Worm (Caenorhabditis elegans): Measurements from ENCODE around the gene Y82E9BR.5.

Y82E9BR.5 gene

DNA sequence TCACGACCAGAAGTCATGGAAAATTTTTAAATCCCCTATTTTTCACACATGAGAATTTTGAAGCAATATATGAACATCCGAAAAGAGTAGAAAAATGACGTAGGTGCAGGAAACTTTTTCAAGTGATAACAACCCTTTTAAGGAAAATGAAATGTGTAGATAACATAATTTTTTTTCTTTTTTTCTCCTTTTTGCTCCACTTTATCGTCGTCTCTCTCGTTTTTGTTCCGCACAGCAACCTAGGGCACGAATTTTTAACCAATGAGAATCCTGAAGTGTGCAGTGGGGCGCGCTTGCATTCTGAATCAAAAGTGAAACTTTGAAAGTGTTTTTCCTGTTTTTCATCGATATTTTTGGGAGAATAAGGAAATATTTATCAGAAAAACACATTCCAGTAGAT lies 8.6 kb downstream of the Y82E9BR.5 start (continued):
- TF ChIP-seq elt-3 (tag; optimal IDR thresholded peaks at IDR 0.05) (no peak), nhr-237 (tag; optimal IDR thresholded peaks at IDR 0.05) (no peak), lsy-2 (tag; optimal IDR thresholded peaks at IDR 0.05) (no peak), alr-1 (tag; optimal IDR thresholded peaks at IDR 0.05) (no peak), zag-1 (tag; optimal IDR thresholded peaks at IDR 0.05) (no peak), ama-1 (optimal IDR thresholded peaks at IDR 0.05) (no peak)

DNA sequence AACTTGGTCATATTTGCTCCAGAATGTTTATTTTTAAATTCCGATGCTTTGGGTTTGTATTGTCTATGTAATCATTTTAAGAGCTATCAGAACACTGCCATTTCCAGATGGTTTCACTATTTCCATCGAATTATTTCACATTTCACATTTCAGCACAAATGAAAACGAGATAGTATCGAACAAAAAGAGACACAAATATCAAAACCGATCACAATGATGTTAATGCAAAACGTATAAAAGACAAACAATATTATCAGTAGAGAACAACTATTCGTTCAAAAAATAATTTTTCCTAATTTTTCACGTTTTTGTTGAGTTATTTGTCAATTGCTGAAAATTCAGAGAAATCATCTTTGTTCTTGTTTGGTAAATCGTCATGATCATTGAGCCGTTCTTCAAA lies 11.2 kb downstream of the Y82E9BR.5 start:
- TF ChIP-seq fos-1 (tag; optimal IDR thresholded peaks at IDR 0.05) (peak; percentile 49), nhr-25 (tag; optimal IDR thresholded peaks at IDR 0.05) (no peak), nhr-77 (tag; optimal IDR thresholded peaks at IDR 0.05) (no peak)

DNA sequence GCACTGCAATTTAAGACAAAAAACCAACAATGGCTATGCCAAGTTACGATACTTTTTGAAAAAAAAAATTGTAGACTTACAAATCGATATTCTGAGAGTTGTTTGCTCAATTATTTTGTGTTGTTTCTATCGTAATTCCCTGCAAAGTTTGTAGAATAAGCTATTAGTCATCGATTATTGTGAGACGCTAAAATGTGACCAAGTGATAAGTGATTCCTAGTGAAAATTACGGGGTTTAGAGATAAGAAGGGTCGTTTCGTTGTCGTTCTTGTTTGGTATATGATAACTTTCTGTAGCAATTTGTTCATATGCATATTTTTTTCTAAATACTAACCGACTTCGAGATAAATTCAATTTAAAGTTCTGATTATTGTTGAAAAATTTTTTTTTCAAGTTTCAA lies 14.0 kb downstream of the Y82E9BR.5 start:
- TF ChIP-seq sma-9 (GFP tag; optimal IDR thresholded peaks at IDR 0.05) (peak; percentile 45), sma-9 (tag; optimal IDR thresholded peaks at IDR 0.05) (no peak), F13H6.1 (tag; optimal IDR thresholded peaks at IDR 0.05) (no peak), elt-1 (tag; optimal IDR thresholded peaks at IDR 0.05) (no peak), mbf-1 (tag; optimal IDR thresholded peaks at IDR 0.05) (no peak), R02D3.7 (tag; optimal IDR thresholded peaks at IDR 0.05) (no peak), ztf-1 (GFP tag; conservative IDR thresholded peaks at IDR 0.05) (no peak), fos-1 (tag; optimal IDR thresholded peaks at IDR 0.05) (peak; percentile 91), peb-1 (tag; optimal IDR thresholded peaks at IDR 0.05) (no peak), unc-55 (GFP tag; optimal IDR thresholded peaks at IDR 0.05) (no peak), snpc-4 (tag; optimal IDR thresholded peaks at IDR 0.05) (no peak), unc-62 (GFP tag; optimal IDR thresholded peaks at IDR 0.05) (no peak)

DNA sequence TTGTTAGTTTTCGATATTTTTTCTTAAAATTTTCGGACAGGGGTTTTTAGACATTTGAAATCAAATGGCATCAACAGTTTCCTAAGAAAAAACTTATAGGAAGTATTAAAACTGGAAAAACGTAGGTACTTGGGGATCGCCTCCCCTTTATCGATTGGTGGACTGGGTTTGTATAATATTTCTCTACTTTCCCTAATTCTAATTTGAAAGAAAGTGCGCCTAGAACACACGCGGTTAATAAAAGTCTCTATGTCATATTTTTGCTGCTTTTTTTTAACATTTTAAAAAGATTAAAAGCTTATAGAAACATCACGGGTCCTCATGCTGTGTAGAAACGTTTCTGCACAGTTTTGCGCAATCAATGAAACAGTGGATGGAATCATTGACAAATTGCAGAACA lies 15.5 kb downstream of the Y82E9BR.5 start, which contains the start of gene pals-16:
pals-16 (plus strand) TSS at position 301 of the 400 bp plus-strand sequence.
- TF ChIP-seq skn-1 (tag; optimal IDR thresholded peaks at IDR 0.05), result no peak
- no peak for TF ChIP-seq nhr-12 (tag; optimal IDR thresholded peaks at IDR 0.05)
- no peak for TF ChIP-seq gmeb-1 (tag; optimal IDR thresholded peaks at IDR 0.05)
- TF ChIP-seq nhr-129 (tag; optimal IDR thresholded peaks at IDR 0.05), result no peak
- no peak for TF ChIP-seq nhr-25 (tag; optimal IDR thresholded peaks at IDR 0.05)
- no peak for TF ChIP-seq elt-1 (tag; optimal IDR thresholded peaks at IDR 0.05)
- TF ChIP-seq unc-62 (GFP tag; optimal IDR thresholded peaks at IDR 0.05), result no peak
- TF ChIP-seq elt-3 (tag; optimal IDR thresholded peaks at IDR 0.05), result no peak
- TF ChIP-seq R02D3.7 (tag; optimal IDR thresholded peaks at IDR 0.05), result no peak
- no peak for TF ChIP-seq ztf-1 (GFP tag; conservative IDR thresholded peaks at IDR 0.05)
- TF ChIP-seq unc-39 (tag; optimal IDR thresholded peaks at IDR 0.05), result no peak
- no peak for TF ChIP-seq nhr-77 (tag; optimal IDR thresholded peaks at IDR 0.05)
- no peak for TF ChIP-seq mdl-1 (tag; optimal IDR thresholded peaks at IDR 0.05)
- TF ChIP-seq unc-55 (GFP tag; optimal IDR thresholded peaks at IDR 0.05), result no peak
- no peak for TF ChIP-seq dmd-4 (tag; optimal IDR thresholded peaks at IDR 0.05)
- no peak for TF ChIP-seq ZK546.5 (tag; optimal IDR thresholded peaks at IDR 0.05)
- no peak for TF ChIP-seq nhr-21 (tag; optimal IDR thresholded peaks at IDR 0.05)
- no peak for TF ChIP-seq nhr-237 (tag; optimal IDR thresholded peaks at IDR 0.05)
- no peak for TF ChIP-seq crh-2 (tag; optimal IDR thresholded peaks at IDR 0.05)

DNA sequence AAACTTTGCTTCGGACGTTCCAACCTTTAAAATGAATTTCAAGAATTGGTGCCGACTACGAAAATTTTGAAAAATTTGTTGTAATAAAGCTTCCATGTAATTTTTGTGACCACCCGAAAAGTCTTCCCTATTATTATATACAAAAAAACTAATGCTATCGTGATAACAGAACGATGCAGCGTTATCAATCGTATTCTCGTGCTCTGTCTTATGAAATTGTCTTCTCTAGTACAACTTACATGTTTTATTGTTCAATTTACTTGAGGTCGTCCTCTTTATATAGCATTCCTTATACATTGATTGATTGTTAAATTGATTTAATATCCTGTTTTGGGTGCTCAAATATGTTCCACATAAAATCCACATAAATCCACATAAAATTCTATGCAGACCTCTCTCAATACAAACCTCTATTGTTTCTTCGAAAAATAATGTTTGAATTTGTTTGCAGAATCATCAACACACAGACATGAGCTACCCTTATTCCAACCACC lies 17.4 kb downstream of the Y82E9BR.5 start, which contains the start of gene pals-19:
pals-19 (plus strand) TSS at position 444 of the 494 bp plus-strand sequence.
- TF ChIP-seq fos-1 (tag; optimal IDR thresholded peaks at IDR 0.05), result peak; percentile 82
- TF ChIP-seq ztf-4 (tag; optimal IDR thresholded peaks at IDR 0.05), result no peak

DNA sequence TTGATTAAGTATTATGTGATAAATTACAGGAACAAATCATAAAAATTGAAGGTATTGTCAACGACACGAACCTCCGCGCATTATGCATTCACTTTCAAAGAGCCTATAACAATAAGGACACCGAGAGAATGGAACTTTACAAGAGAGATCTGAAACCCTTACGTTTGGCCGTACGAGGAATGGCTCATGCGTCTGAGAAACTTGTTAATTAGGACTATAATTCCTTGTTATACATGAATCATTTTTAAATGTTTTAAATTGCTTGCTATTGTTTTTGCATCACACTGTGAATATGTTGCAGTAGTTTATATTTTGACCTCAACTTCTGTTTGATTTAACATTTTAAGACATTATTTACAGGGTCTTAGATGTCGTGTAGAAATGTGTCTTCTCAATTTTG lies 18.9 kb downstream of the Y82E9BR.5 start, which contains the start of gene pals-18:
pals-18 (plus strand) TSS at position 301 of the 400 bp plus-strand sequence.
- TF ChIP-seq nhr-23 (tag; optimal IDR thresholded peaks at IDR 0.05) (no peak), nhr-12 (tag; optimal IDR thresholded peaks at IDR 0.05) (no peak), nhr-77 (tag; optimal IDR thresholded peaks at IDR 0.05) (no peak), elt-1 (tag; optimal IDR thresholded peaks at IDR 0.05) (no peak)

DNA sequence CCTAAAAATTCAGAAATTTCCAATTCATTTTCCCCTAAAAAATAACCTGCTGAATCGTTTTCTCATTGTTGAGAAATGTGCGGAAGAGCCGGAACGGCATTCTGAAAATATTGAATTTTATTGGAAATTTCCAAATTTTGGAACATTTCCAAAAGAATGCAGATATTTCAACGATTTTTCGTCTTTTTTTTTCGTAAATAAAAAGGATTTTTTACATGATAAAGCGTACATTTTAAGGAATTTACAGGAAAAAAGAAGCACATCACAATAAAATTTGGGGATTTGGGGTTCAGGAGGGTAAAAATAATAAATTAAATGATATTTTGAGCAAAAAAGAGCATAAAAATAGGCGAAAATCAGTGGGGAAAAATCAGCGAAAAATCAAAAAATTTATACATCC lies 25.0 kb downstream of the Y82E9BR.5 start, which contains the start of gene Y82E9BR.22:
Y82E9BR.22 (minus strand) TSS at position 101 of the 400 bp plus-strand sequence.
- no peak for TF ChIP-seq sem-4 (tag; optimal IDR thresholded peaks at IDR 0.05)
- no peak for TF ChIP-seq nhr-23 (tag; optimal IDR thresholded peaks at IDR 0.05)
- TF ChIP-seq nhr-12 (tag; optimal IDR thresholded peaks at IDR 0.05), result no peak
- TF ChIP-seq ztf-11 (tag; optimal IDR thresholded peaks at IDR 0.05), result no peak
- TF ChIP-seq lin-13 (GFP tag; optimal IDR thresholded peaks at IDR 0.05), result no peak
- no peak for TF ChIP-seq sma-9 (GFP tag; optimal IDR thresholded peaks at IDR 0.05)
- TF ChIP-seq sma-9 (tag; optimal IDR thresholded peaks at IDR 0.05), result no peak
- TF ChIP-seq nhr-21 (tag; optimal IDR thresholded peaks at IDR 0.05), result no peak
- no peak for TF ChIP-seq mdl-1 (tag; optimal IDR thresholded peaks at IDR 0.05)
- no peak for TF ChIP-seq nhr-10 (tag; optimal IDR thresholded peaks at IDR 0.05)
- TF ChIP-seq Y55F3AM.14 (GFP tag; optimal IDR thresholded peaks at IDR 0.05), result no peak
- no peak for TF ChIP-seq dmd-4 (tag; optimal IDR thresholded peaks at IDR 0.05)
- TF ChIP-seq zag-1 (tag; optimal IDR thresholded peaks at IDR 0.05), result no peak
- TF ChIP-seq mbf-1 (tag; optimal IDR thresholded peaks at IDR 0.05), result no peak
- TF ChIP-seq elt-3 (tag; optimal IDR thresholded peaks at IDR 0.05), result no peak
- no peak for TF ChIP-seq ztf-4 (tag; optimal IDR thresholded peaks at IDR 0.05)
- TF ChIP-seq gmeb-1 (tag; optimal IDR thresholded peaks at IDR 0.05), result no peak
- TF ChIP-seq nhr-6 (tag; optimal IDR thresholded peaks at IDR 0.05), result no peak
- TF ChIP-seq elt-1 (tag; optimal IDR thresholded peaks at IDR 0.05), result no peak
